Fruit fly (Drosophila melanogaster): ENCODE data around the gene Fkbp59.

Gene Fkbp59

dm6 chr2L:9882393-9882971 lies 5.3 kb upstream of the Fkbp59 start:
- no peak for TF ChIP-seq h (GFP tag; optimal IDR thresholded peaks at IDR 0.05)
- no peak for TF ChIP-seq pan (optimal IDR thresholded peaks at IDR 0.05)
- no peak for TF ChIP-seq CG32264 (GFP tag; optimal IDR thresholded peaks at IDR 0.05)
- no peak for TF ChIP-seq OdsH (GFP tag; optimal IDR thresholded peaks at IDR 0.05)
- no peak for TF ChIP-seq br (GFP tag; optimal IDR thresholded peaks at IDR 0.05)
- TF ChIP-seq dl (GFP tag; optimal IDR thresholded peaks at IDR 0.05; ENCODE audit: insufficient read depth in 1 of 2, partially characterized antibody in 2 of 2), result no peak
- no peak for TF ChIP-seq GATAd (GFP tag; optimal IDR thresholded peaks at IDR 0.05)
- no peak for TF ChIP-seq Vsx2 (GFP tag; optimal IDR thresholded peaks at IDR 0.05; ENCODE audit: partially characterized antibody)
- TF ChIP-seq CrebA (GFP tag; optimal IDR thresholded peaks at IDR 0.05; ENCODE audit: borderline replicate concordance), result no peak
- TF ChIP-seq Rel (GFP tag; optimal IDR thresholded peaks at IDR 0.05), result no peak
- no peak for TF ChIP-seq Rel (tag; optimal IDR thresholded peaks at IDR 0.05)
- no peak for TF ChIP-seq sage (GFP tag; optimal IDR thresholded peaks at IDR 0.05)
- no peak for TF ChIP-seq foxo (GFP tag; optimal IDR thresholded peaks at IDR 0.05)
- TF ChIP-seq sv (GFP tag; optimal IDR thresholded peaks at IDR 0.05), result no peak
- TF ChIP-seq Abd-B (GFP tag; optimal IDR thresholded peaks at IDR 0.05), result no peak
- TF ChIP-seq Mio (GFP tag; optimal IDR thresholded peaks at IDR 0.05), result no peak
- TF ChIP-seq Sp1 (GFP tag; optimal IDR thresholded peaks at IDR 0.05), result no peak

DNA sequence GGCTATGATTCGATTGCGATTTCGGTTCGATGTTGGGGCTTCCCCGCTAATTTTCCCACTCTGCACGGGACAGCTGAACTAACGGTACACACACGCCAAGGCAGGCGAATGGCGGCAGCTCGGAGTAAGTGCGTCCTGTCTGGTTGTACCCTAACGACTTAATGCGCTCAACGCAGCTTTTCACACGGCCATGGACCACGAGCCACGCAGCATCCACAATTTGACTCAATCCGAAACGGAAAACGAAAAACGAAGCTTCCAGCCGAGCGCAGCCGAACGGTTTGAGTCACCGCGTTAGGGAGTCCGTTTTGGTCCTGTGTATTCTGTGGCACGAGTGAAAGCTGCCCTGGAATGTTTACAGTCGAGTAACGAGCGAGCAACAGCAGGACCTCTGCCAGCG lies 1.7 kb upstream of the Fkbp59 start, which contains the start of gene nAChRalpha6:
Gene nAChRalpha6, minus strand, starts transcription at position 165 of the 400 bp plus-strand sequence.
- TF ChIP-seq dl (GFP tag; optimal IDR thresholded peaks at IDR 0.05; ENCODE audit: insufficient read depth in 1 of 2, partially characterized antibody in 2 of 2) (no peak), Rel (GFP tag; optimal IDR thresholded peaks at IDR 0.05) (no peak), Rel (tag; optimal IDR thresholded peaks at IDR 0.05) (no peak), dsf (GFP tag; optimal IDR thresholded peaks at IDR 0.05; ENCODE audit: borderline replicate concordance) (no peak), dmrt93B (GFP tag; optimal IDR thresholded peaks at IDR 0.05) (no peak)

dm6 chr2L:9890576-9890975 lies 2.8 kb downstream of the Fkbp59 start, which contains the start of the genes CG34183 and CG4537:
Gene CG34183, minus strand, starts transcription at chr2L:9890772.
Gene CG4537, plus strand, starts transcription at chr2L:9890885.
- TF ChIP-seq rgr (GFP tag; optimal IDR thresholded peaks at IDR 0.05) (peak; percentile 33), ey (GFP tag; optimal IDR thresholded peaks at IDR 0.05) (no peak), CG32264 (GFP tag; optimal IDR thresholded peaks at IDR 0.05) (peak; percentile 3), h (GFP tag; optimal IDR thresholded peaks at IDR 0.05) (peak; percentile 1), sage (GFP tag; optimal IDR thresholded peaks at IDR 0.05) (no peak)

DNA sequence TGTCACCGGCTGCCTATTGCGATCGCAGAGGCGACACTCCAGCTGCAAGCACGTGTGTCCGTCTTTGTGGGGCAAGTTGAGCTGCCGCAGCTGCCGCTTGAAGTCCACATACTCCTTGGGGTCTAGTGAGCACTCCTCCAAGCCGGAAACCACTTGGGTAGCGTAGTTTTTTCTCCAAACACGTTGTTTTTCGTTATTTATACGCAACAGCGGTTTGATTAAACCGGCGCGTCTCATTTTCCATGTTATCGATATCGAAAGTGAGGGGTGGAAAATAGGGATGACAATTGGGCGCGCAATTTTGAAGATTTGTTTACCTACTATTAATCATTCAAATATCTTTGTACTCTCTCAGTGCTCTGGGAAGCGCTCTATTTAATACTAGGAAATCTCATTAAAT lies 5.4 kb downstream of the Fkbp59 start, which contains the start of gene mtDNA-helicase:
Gene mtDNA-helicase, minus strand, starts transcription at position 264 of the 400 bp plus-strand sequence.
- TF ChIP-seq Dfd (GFP tag; optimal IDR thresholded peaks at IDR 0.05), result no peak
- TF ChIP-seq Myc (optimal IDR thresholded peaks at IDR 0.05), result peak; percentile 5
- no peak for TF ChIP-seq N (GFP tag; optimal IDR thresholded peaks at IDR 0.05)
- peak; percentile 0 for TF ChIP-seq rgr (GFP tag; optimal IDR thresholded peaks at IDR 0.05)

- TF ChIP-seq br (GFP tag; optimal IDR thresholded peaks at IDR 0.05), result no peak
- peak; percentile 49 for TF ChIP-seq rgr (GFP tag; optimal IDR thresholded peaks at IDR 0.05)
Measured at dm6 chr2L:9894193-9894592, 6.4 kb downstream of the Fkbp59 start.

DNA sequence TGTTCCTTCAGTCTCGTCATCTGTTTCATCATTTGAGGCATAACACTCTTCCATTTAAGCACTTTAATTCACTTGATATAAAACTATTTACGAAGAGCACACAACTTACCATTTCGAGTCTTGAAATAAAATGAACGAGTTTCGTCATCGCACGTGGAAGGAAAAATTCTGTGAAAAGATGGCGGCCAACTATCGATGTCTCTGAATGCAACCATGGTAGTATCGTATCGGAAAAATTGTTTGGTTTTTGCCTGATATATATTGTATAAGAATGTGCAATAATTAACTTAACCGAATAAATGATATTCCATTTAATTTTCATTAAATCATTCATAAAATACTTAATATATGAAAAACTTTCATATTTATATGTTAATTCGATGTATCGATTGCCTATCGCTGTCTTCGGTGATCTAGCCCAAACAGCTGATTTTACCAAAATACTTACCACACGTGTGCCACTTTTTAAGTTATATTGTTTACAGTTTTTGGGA lies 7.1 kb downstream of the Fkbp59 start, which contains the start of gene Bka:
Gene Bka, plus strand, starts transcription at position 417 of the 494 bp plus-strand sequence.
- TF ChIP-seq lola (GFP tag; optimal IDR thresholded peaks at IDR 0.05) (no peak), h (GFP tag; optimal IDR thresholded peaks at IDR 0.05) (peak; percentile 56), br (GFP tag; optimal IDR thresholded peaks at IDR 0.05) (peak; percentile 36), foxo (GFP tag; optimal IDR thresholded peaks at IDR 0.05) (peak in 1 of 2 experiments; percentile 43), fru (GFP tag; optimal IDR thresholded peaks at IDR 0.05) (no peak), sage (GFP tag; optimal IDR thresholded peaks at IDR 0.05) (peak; percentile 55), Myc (optimal IDR thresholded peaks at IDR 0.05) (peak; percentile 82), pan (optimal IDR thresholded peaks at IDR 0.05) (no peak), Sp1 (GFP tag; optimal IDR thresholded peaks at IDR 0.05) (peak; percentile 76), woc (GFP tag; optimal IDR thresholded peaks at IDR 0.05) (no peak), N (GFP tag; optimal IDR thresholded peaks at IDR 0.05) (no peak), CG32264 (GFP tag; optimal IDR thresholded peaks at IDR 0.05) (no peak), Jra (GFP tag; optimal IDR thresholded peaks at IDR 0.05) (no peak), Hnf4 (GFP tag; optimal IDR thresholded peaks at IDR 0.05) (peak; percentile 66), Hr78 (GFP tag; optimal IDR thresholded peaks at IDR 0.05) (no peak), rgr (GFP tag; optimal IDR thresholded peaks at IDR 0.05) (peak; percentile 76), usp (GFP tag; optimal IDR thresholded peaks at IDR 0.05) (no peak), psq (GFP tag; optimal IDR thresholded peaks at IDR 0.05) (peak; percentile 21), tai (GFP tag; optimal IDR thresholded peaks at IDR 0.05) (no peak), GATAd (GFP tag; optimal IDR thresholded peaks at IDR 0.05) (no peak), sv (GFP tag; optimal IDR thresholded peaks at IDR 0.05) (peak; percentile 52), brk (GFP tag; optimal IDR thresholded peaks at IDR 0.05) (peak; percentile 86), Vsx2 (GFP tag; optimal IDR thresholded peaks at IDR 0.05; ENCODE audit: partially characterized antibody) (no peak), Hr83 (GFP tag; optimal IDR thresholded peaks at IDR 0.05; ENCODE audit: poor library complexity, severe bottlenecking) (no peak), Rel (GFP tag; optimal IDR thresholded peaks at IDR 0.05) (no peak), Rel (tag; optimal IDR thresholded peaks at IDR 0.05) (peak; percentile 50), dsf (GFP tag; optimal IDR thresholded peaks at IDR 0.05; ENCODE audit: borderline replicate concordance) (no peak), dl (GFP tag; optimal IDR thresholded peaks at IDR 0.05; ENCODE audit: insufficient read depth in 1 of 2, partially characterized antibody in 2 of 2) (no peak), Mio (GFP tag; optimal IDR thresholded peaks at IDR 0.05) (no peak), CrebA (GFP tag; optimal IDR thresholded peaks at IDR 0.05; ENCODE audit: borderline replicate concordance) (no peak), Abd-B (GFP tag; optimal IDR thresholded peaks at IDR 0.05) (no peak)

All from whole organism, wandering third instar larva.